Worm (Caenorhabditis elegans) whole organism, midembryonic: ENCODE measurements around the gene F25D1.8.

ENCODE experiments used
- T22C8.4 ChIP-seq: fragments of 200-800 bp; sonication (Bioruptor generic); IDR thresholded peaks from 2 replicates; pipeline ENCODE4 v1.3.6; 2022; ENCODE audit warnings: missing genetic modification characterization, missing compliant biosample characterization
- klf-2 ChIP-seq: fragments of 200-800 bp; sonication (Bioruptor generic); conservative IDR thresholded peaks from 2 replicates; pipeline ENCODE4 v1.3.6; 2022; ENCODE audit warnings: missing genetic modification reagents, missing genetic modification characterization, missing compliant biosample characterization
- ztf-23 ChIP-seq: fragments of 200-800 bp; sonication (Bioruptor generic); IDR thresholded peaks from 2 replicates; pipeline ENCODE4 v1.3.6; 2022; ENCODE audit warnings: missing genetic modification reagents, missing genetic modification characterization, missing compliant biosample characterization

ce11 chrV:10568496-10568895, 29.3 kb downstream of the F25D1.8 start:
- no peak for TF ChIP-seq klf-2
- no peak for TF ChIP-seq T22C8.4
- TF ChIP-seq ztf-23 (GFP tag; lab: Robert Waterston, UW): no peak
